Worm (Caenorhabditis elegans): ENCODE measurements around the gene srsx-8.

The srsx-8 gene

DNA sequence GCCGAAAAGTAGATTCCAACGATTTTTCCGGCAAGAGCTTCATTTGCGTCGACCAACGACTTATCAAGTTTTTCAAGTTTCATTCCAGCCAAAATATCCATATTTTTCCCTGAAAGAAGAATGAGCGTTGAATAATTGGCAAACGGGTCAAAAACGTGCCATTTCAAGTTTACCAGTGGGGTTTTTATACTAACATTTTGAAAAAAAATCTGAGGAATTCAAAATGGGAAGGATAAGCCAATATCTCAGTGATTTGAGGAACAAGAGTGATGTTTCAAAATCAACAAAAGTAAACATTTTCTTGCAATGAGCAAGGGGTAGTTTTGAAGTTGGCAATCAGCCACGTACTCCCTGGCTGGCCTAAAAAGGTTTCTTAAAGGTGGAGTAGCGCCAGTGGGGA is 18.6 kb downstream of the srsx-8 start, which contains the start of gene trx-5:
trx-5 (minus strand) TSS at position 101 of the 400 bp plus-strand sequence.
- TF ChIP-seq nhr-28 (tag; optimal IDR thresholded peaks at IDR 0.05) (no peak), efl-1 (optimal IDR thresholded peaks at IDR 0.05) (no peak), efl-1 (GFP tag; optimal IDR thresholded peaks at IDR 0.05 in 1 of 2) (peak in 1 of 2 experiments; percentile 23)

ce11 chrV:1532455-1532854 is 20.4 kb downstream of the srsx-8 start:
- TF ChIP-seq egl-27 (tag; optimal IDR thresholded peaks at IDR 0.05) (no peak), pqm-1 (tag; optimal IDR thresholded peaks at IDR 0.05) (no peak), pax-3 (tag; optimal IDR thresholded peaks at IDR 0.05) (no peak), lin-15B (tag; optimal IDR thresholded peaks at IDR 0.05) (no peak), nhr-19 (GFP tag; conservative IDR thresholded peaks at IDR 0.05) (no peak), mep-1 (tag; optimal IDR thresholded peaks at IDR 0.05) (no peak), zip-4 (GFP tag; optimal IDR thresholded peaks at IDR 0.05) (no peak), Y116A8C.19 (tag; optimal IDR thresholded peaks at IDR 0.05; ENCODE audit: borderline replicate concordance) (no peak), ama-1 (optimal IDR thresholded peaks at IDR 0.05) (no peak), unc-86 (tag; optimal IDR thresholded peaks at IDR 0.05) (no peak), lin-39 (tag; optimal IDR thresholded peaks at IDR 0.05) (no peak), lir-3 (tag; optimal IDR thresholded peaks at IDR 0.05; ENCODE audit: poor library complexity) (no peak), hlh-17 (GFP tag; optimal IDR thresholded peaks at IDR 0.05; ENCODE audit: borderline replicate concordance) (no peak), ztf-11 (tag; optimal IDR thresholded peaks at IDR 0.05) (no peak), isw-1 (GFP tag; IDR thresholded peaks at IDR 0.05) (no peak), hpl-2 (GFP tag; optimal IDR thresholded peaks at IDR 0.05) (no peak), ces-1 (GFP tag; optimal IDR thresholded peaks at IDR 0.05) (no peak)

ce11 chrV:1531159-1531558 is 21.7 kb downstream of the srsx-8 start, which contains the start of gene K02H11.4:
Gene K02H11.4 (minus strand): TSS chrV:1531259.
- TF ChIP-seq lin-14 (GFP tag; optimal IDR thresholded peaks at IDR 0.05): no peak
- no peak for TF ChIP-seq isw-1 (GFP tag; IDR thresholded peaks at IDR 0.05)
- TF ChIP-seq pag-3 (tag; optimal IDR thresholded peaks at IDR 0.05; ENCODE audit: borderline replicate concordance, insufficient read depth): no peak

DNA sequence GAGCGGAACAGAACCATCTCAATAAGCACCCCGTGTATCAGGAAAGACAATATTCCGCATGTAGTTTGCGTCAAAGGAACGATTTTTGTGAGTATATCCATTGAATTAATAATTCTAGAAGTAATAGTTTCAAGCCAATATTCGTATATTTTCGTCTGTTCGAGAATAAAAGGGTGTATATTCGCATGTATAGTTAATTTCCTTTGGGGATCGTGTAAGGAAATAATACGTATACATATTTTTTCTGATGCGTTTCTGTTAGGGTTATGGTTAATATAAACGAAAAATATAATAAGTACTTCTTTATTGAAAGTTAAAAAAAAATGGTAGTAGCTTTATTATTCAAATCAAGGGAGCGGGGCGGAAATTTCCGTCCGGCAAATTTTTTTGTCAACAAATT is 24.9 kb downstream of the srsx-8 start, which contains the start of gene str-236:
str-236 (minus strand) TSS at position 101 of the 400 bp plus-strand sequence.
- TF ChIP-seq Y116A8C.19 (tag; optimal IDR thresholded peaks at IDR 0.05; ENCODE audit: borderline replicate concordance): no peak
- TF ChIP-seq sup-37 (GFP tag; optimal IDR thresholded peaks at IDR 0.05): no peak
- no peak for TF ChIP-seq mab-9 (GFP tag; IDR thresholded peaks at IDR 0.05)
- TF ChIP-seq zag-1 (tag; optimal IDR thresholded peaks at IDR 0.05): no peak
- no peak for TF ChIP-seq tlp-1 (tag; optimal IDR thresholded peaks at IDR 0.05)
- no peak for TF ChIP-seq nhr-28 (tag; optimal IDR thresholded peaks at IDR 0.05)
- TF ChIP-seq efl-3 (GFP tag; optimal IDR thresholded peaks at IDR 0.05): no peak
- no peak for TF ChIP-seq F16B12.6 (tag; optimal IDR thresholded peaks at IDR 0.05)
- no peak for TF ChIP-seq xbp-1 (tag; optimal IDR thresholded peaks at IDR 0.05)

- TF ChIP-seq swsn-7 (tag; optimal IDR thresholded peaks at IDR 0.05) (no peak), sup-37 (GFP tag; optimal IDR thresholded peaks at IDR 0.05) (no peak), fos-1 (tag; optimal IDR thresholded peaks at IDR 0.05) (no peak), efl-1 (optimal IDR thresholded peaks at IDR 0.05) (no peak), efl-1 (GFP tag; optimal IDR thresholded peaks at IDR 0.05 in 1 of 2) (peak in 1 of 2 experiments; percentile 9), nhr-11 (tag; optimal IDR thresholded peaks at IDR 0.05) (no peak)
Measured at ce11 chrV:1522485-1522884, 30.4 kb downstream of the srsx-8 start, which contains the start of gene str-243. Gene str-243 (plus strand): TSS chrV:1522785.

ce11 chrV:1521845-1522244 is 31.1 kb downstream of the srsx-8 start, which contains the start of gene str-240:
Gene str-240 (minus strand): TSS chrV:1521945.
- TF ChIP-seq ceh-82 (tag; optimal IDR thresholded peaks at IDR 0.05): no peak
- no peak for TF ChIP-seq tlp-1 (tag; optimal IDR thresholded peaks at IDR 0.05)
- no peak for TF ChIP-seq alr-1 (tag; optimal IDR thresholded peaks at IDR 0.05; ENCODE audit: borderline replicate concordance)
- no peak for TF ChIP-seq ceh-63 (GFP tag; optimal IDR thresholded peaks at IDR 0.05)
- TF ChIP-seq sup-37 (GFP tag; optimal IDR thresholded peaks at IDR 0.05): no peak
- TF ChIP-seq fkh-8 (tag; optimal IDR thresholded peaks at IDR 0.05): no peak
- TF ChIP-seq C16A3.4 (tag; optimal IDR thresholded peaks at IDR 0.05): no peak
